Fruit fly (Drosophila melanogaster): Measurements from ENCODE around the gene CG5890.

CG5890 gene

dm6 chr3R:25885136-25885535 lies 29.2 kb downstream of the CG5890 start (continued):
- TF ChIP-seq Gsc (GFP tag; IDR thresholded peaks at IDR 0.05) (no peak), nau (GFP tag; optimal IDR thresholded peaks at IDR 0.05) (peak; percentile 66), NFAT (GFP tag; IDR thresholded peaks at IDR 0.05) (no peak), CG17359 (tag; optimal IDR thresholded peaks at IDR 0.05) (peak; percentile 5), aop (GFP tag; IDR thresholded peaks at IDR 0.05) (no peak), prd (optimal IDR thresholded peaks at IDR 0.05) (no peak), prd (GFP tag; IDR thresholded peaks at IDR 0.05) (no peak), lbe (GFP tag; optimal IDR thresholded peaks at IDR 0.05) (no peak), CG6765 (GFP tag; optimal IDR thresholded peaks at IDR 0.05) (no peak), jing (GFP tag; optimal IDR thresholded peaks at IDR 0.05) (no peak), CG12071 (GFP tag; optimal IDR thresholded peaks at IDR 0.05) (peak; percentile 24), CG10543 (GFP tag; optimal IDR thresholded peaks at IDR 0.05) (no peak), CG7745 (tag; optimal IDR thresholded peaks at IDR 0.05) (peak; percentile 72), Sin3A (optimal IDR thresholded peaks at IDR 0.05) (no peak), CG11247 (GFP tag; IDR thresholded peaks at IDR 0.05) (no peak), Ssrp (tag; optimal IDR thresholded peaks at IDR 0.05) (no peak), CG9817 (tag; optimal IDR thresholded peaks at IDR 0.05) (no peak), CG30020 (tag; optimal IDR thresholded peaks at IDR 0.05) (no peak), CG1024 (GFP tag; IDR thresholded peaks at IDR 0.05) (peak; percentile 51; the same call in 1 of the 2 replicates), CG2116 (GFP tag; optimal IDR thresholded peaks at IDR 0.05) (peak; percentile 1), ab (GFP tag; optimal IDR thresholded peaks at IDR 0.05) (no peak), Nf-YB (GFP tag; optimal IDR thresholded peaks at IDR 0.05) (no peak), CG6254 (GFP tag; optimal IDR thresholded peaks at IDR 0.05) (peak; percentile 41), slp2 (GFP tag; optimal IDR thresholded peaks at IDR 0.05) (no peak), eyg (GFP tag; optimal IDR thresholded peaks at IDR 0.05) (no peak), CG7987 (GFP tag; optimal IDR thresholded peaks at IDR 0.05) (peak; percentile 56), kni (GFP tag; optimal IDR thresholded peaks at IDR 0.05) (peak; percentile 90), Hand (GFP tag; optimal IDR thresholded peaks at IDR 0.05) (no peak), CG18476 (GFP tag; optimal IDR thresholded peaks at IDR 0.05) (no peak), Antp (GFP tag; optimal IDR thresholded peaks at IDR 0.05) (no peak), Hr3 (GFP tag; optimal IDR thresholded peaks at IDR 0.05) (no peak), slou (GFP tag; optimal IDR thresholded peaks at IDR 0.05) (no peak), CG1647 (GFP tag; optimal IDR thresholded peaks at IDR 0.05) (no peak), Side (GFP tag; optimal IDR thresholded peaks at IDR 0.05) (peak; percentile 35), klu (GFP tag; IDR thresholded peaks at IDR 0.05) (no peak), hkb (optimal IDR thresholded peaks at IDR 0.05) (no peak), hkb (GFP tag; IDR thresholded peaks at IDR 0.05) (peak; percentile 39; the same call in 1 of the 2 replicates), CG11093 (GFP tag; IDR thresholded peaks at IDR 0.05) (no peak), Vsx1 (GFP tag; optimal IDR thresholded peaks at IDR 0.05) (peak; percentile 56), emc (GFP tag; optimal IDR thresholded peaks at IDR 0.05) (no peak), az2 (GFP tag; optimal IDR thresholded peaks at IDR 0.05) (no peak), phol (tag; optimal IDR thresholded peaks at IDR 0.05) (no peak), MTF-1 (GFP tag; optimal IDR thresholded peaks at IDR 0.05; ENCODE audit: borderline replicate concordance) (peak; percentile 73), vvl (GFP tag; IDR thresholded peaks at IDR 0.05) (no peak; the same call in 1 of the 2 replicates), lola (GFP tag; optimal IDR thresholded peaks at IDR 0.05) (peak in 1 of 3 experiments; percentile 35), CG14050 (GFP tag; IDR thresholded peaks at IDR 0.05) (no peak), CG18764 (GFP tag; optimal IDR thresholded peaks at IDR 0.05) (no peak), da (GFP tag; optimal IDR thresholded peaks at IDR 0.05) (no peak), disco-r (GFP tag; optimal IDR thresholded peaks at IDR 0.05) (no peak), GATAe (GFP tag; conservative IDR thresholded peaks at IDR 0.05) (no peak), CG1602 (GFP tag; optimal IDR thresholded peaks at IDR 0.05) (no peak), CG16779 (GFP tag; IDR thresholded peaks at IDR 0.05) (no peak), Dip2 (GFP tag; IDR thresholded peaks at IDR 0.05) (no peak)
